Fruit fly (Drosophila melanogaster): ENCODE measurements around the gene CG34134.

Gene CG34134

dm6 chr2L:8190681-8191080, at the start of gene CG34134:
Gene CG34134 (minus strand): TSS chr2L:8190781.
- TF ChIP-seq h (optimal IDR thresholded peaks at IDR 0.05), result no peak
- TF ChIP-seq psq (optimal IDR thresholded peaks at IDR 0.05), result no peak
- no peak for TF ChIP-seq ttk (optimal IDR thresholded peaks at IDR 0.05)
- TF ChIP-seq Myc (optimal IDR thresholded peaks at IDR 0.05), result no peak
- no peak for TF ChIP-seq Sin3A (optimal IDR thresholded peaks at IDR 0.05)
- TF ChIP-seq insv (optimal IDR thresholded peaks at IDR 0.05), result no peak

dm6 chr2L:8239712-8240245, 49.2 kb upstream of the CG34134 start, which contains the start of gene Pvr:
Gene Pvr (minus strand): TSS chr2L:8239878.
- no peak for TF ChIP-seq Myc (optimal IDR thresholded peaks at IDR 0.05)
- no peak for TF ChIP-seq Sin3A (optimal IDR thresholded peaks at IDR 0.05)
- no peak for TF ChIP-seq ttk (optimal IDR thresholded peaks at IDR 0.05)
- no peak for TF ChIP-seq insv (optimal IDR thresholded peaks at IDR 0.05)
- no peak for TF ChIP-seq h (optimal IDR thresholded peaks at IDR 0.05)
- no peak for TF ChIP-seq psq (optimal IDR thresholded peaks at IDR 0.05)

- TF ChIP-seq insv (optimal IDR thresholded peaks at IDR 0.05), result no peak
- no peak for TF ChIP-seq h (optimal IDR thresholded peaks at IDR 0.05)
- no peak for TF ChIP-seq Myc (optimal IDR thresholded peaks at IDR 0.05)
- TF ChIP-seq ttk (optimal IDR thresholded peaks at IDR 0.05), result no peak
- TF ChIP-seq psq (optimal IDR thresholded peaks at IDR 0.05), result no peak
- no peak for TF ChIP-seq Sin3A (optimal IDR thresholded peaks at IDR 0.05)
Measured at dm6 chr2L:8239032-8239650, 48.6 kb upstream of the CG34134 start.

dm6 chr2L:8233571-8233970, 43.0 kb upstream of the CG34134 start:
- TF ChIP-seq Myc (optimal IDR thresholded peaks at IDR 0.05) (no peak), ttk (optimal IDR thresholded peaks at IDR 0.05) (no peak), h (optimal IDR thresholded peaks at IDR 0.05) (no peak), psq (optimal IDR thresholded peaks at IDR 0.05) (no peak), insv (optimal IDR thresholded peaks at IDR 0.05) (no peak), Sin3A (optimal IDR thresholded peaks at IDR 0.05) (no peak)

- TF ChIP-seq insv (optimal IDR thresholded peaks at IDR 0.05) (no peak), Myc (optimal IDR thresholded peaks at IDR 0.05) (no peak), Sin3A (optimal IDR thresholded peaks at IDR 0.05) (no peak), ttk (optimal IDR thresholded peaks at IDR 0.05) (no peak), psq (optimal IDR thresholded peaks at IDR 0.05) (no peak), h (optimal IDR thresholded peaks at IDR 0.05) (no peak)
Measured at dm6 chr2L:8232389-8232788, 41.8 kb upstream of the CG34134 start.

- TF ChIP-seq insv (optimal IDR thresholded peaks at IDR 0.05), result no peak
- TF ChIP-seq h (optimal IDR thresholded peaks at IDR 0.05), result no peak
- no peak for TF ChIP-seq Myc (optimal IDR thresholded peaks at IDR 0.05)
- no peak for TF ChIP-seq psq (optimal IDR thresholded peaks at IDR 0.05)
- TF ChIP-seq Sin3A (optimal IDR thresholded peaks at IDR 0.05), result no peak
- TF ChIP-seq ttk (optimal IDR thresholded peaks at IDR 0.05), result no peak
Measured at dm6 chr2L:8230255-8230654, 39.7 kb upstream of the CG34134 start.

dm6 chr2L:8229628-8230027, 39.0 kb upstream of the CG34134 start:
- no peak for TF ChIP-seq Myc (optimal IDR thresholded peaks at IDR 0.05)
- no peak for TF ChIP-seq ttk (optimal IDR thresholded peaks at IDR 0.05)
- no peak for TF ChIP-seq h (optimal IDR thresholded peaks at IDR 0.05)
- no peak for TF ChIP-seq Sin3A (optimal IDR thresholded peaks at IDR 0.05)
- no peak for TF ChIP-seq insv (optimal IDR thresholded peaks at IDR 0.05)
- no peak for TF ChIP-seq psq (optimal IDR thresholded peaks at IDR 0.05)

- TF ChIP-seq h (optimal IDR thresholded peaks at IDR 0.05) (no peak), Myc (optimal IDR thresholded peaks at IDR 0.05) (no peak), ttk (optimal IDR thresholded peaks at IDR 0.05) (no peak), insv (optimal IDR thresholded peaks at IDR 0.05) (no peak), Sin3A (optimal IDR thresholded peaks at IDR 0.05) (no peak), psq (optimal IDR thresholded peaks at IDR 0.05) (no peak)
Measured at dm6 chr2L:8229134-8229533, 38.6 kb upstream of the CG34134 start.

dm6 chr2L:8220393-8220934, 29.9 kb upstream of the CG34134 start, which contains the start of gene Snx6:
Gene Snx6 (minus strand): TSS chr2L:8220741.
- no peak for TF ChIP-seq insv (optimal IDR thresholded peaks at IDR 0.05)
- no peak for TF ChIP-seq ttk (optimal IDR thresholded peaks at IDR 0.05)
- no peak for TF ChIP-seq Myc (optimal IDR thresholded peaks at IDR 0.05)
- no peak for TF ChIP-seq psq (optimal IDR thresholded peaks at IDR 0.05)
- TF ChIP-seq Sin3A (optimal IDR thresholded peaks at IDR 0.05), result no peak
- TF ChIP-seq h (optimal IDR thresholded peaks at IDR 0.05), result no peak

dm6 chr2L:8217917-8218316, 27.3 kb upstream of the CG34134 start, which contains the start of gene CG8292:
Gene CG8292 (minus strand): TSS chr2L:8218017.
- TF ChIP-seq insv (optimal IDR thresholded peaks at IDR 0.05) (no peak), ttk (optimal IDR thresholded peaks at IDR 0.05) (no peak), Myc (optimal IDR thresholded peaks at IDR 0.05) (no peak), psq (optimal IDR thresholded peaks at IDR 0.05) (no peak), h (optimal IDR thresholded peaks at IDR 0.05) (no peak), Sin3A (optimal IDR thresholded peaks at IDR 0.05) (no peak)

- TF ChIP-seq Myc (optimal IDR thresholded peaks at IDR 0.05) (no peak), ttk (optimal IDR thresholded peaks at IDR 0.05) (no peak), Sin3A (optimal IDR thresholded peaks at IDR 0.05) (no peak), psq (optimal IDR thresholded peaks at IDR 0.05) (no peak), insv (optimal IDR thresholded peaks at IDR 0.05) (no peak), h (optimal IDR thresholded peaks at IDR 0.05) (no peak)
Measured at dm6 chr2L:8215259-8215929, 24.8 kb upstream of the CG34134 start, which contains the start of gene CG8349. Gene CG8349 (plus strand): TSS chr2L:8215915.

dm6 chr2L:8213987-8214386, 23.4 kb upstream of the CG34134 start, which contains the start of gene CG8353:
Gene CG8353 (plus strand): TSS chr2L:8214045.
- TF ChIP-seq psq (optimal IDR thresholded peaks at IDR 0.05) (no peak), h (optimal IDR thresholded peaks at IDR 0.05) (no peak), Sin3A (optimal IDR thresholded peaks at IDR 0.05) (no peak), Myc (optimal IDR thresholded peaks at IDR 0.05) (no peak), ttk (optimal IDR thresholded peaks at IDR 0.05) (no peak), insv (optimal IDR thresholded peaks at IDR 0.05) (no peak)
